Worm (Caenorhabditis elegans) whole organism, midembryonic: Measurements from ENCODE around the gene pigk-1.

Source experiments
- klf-2 ChIP-seq: fragments of 200-800 bp; sonication (Bioruptor generic); conservative IDR thresholded peaks from 2 replicates; pipeline ENCODE4 v1.3.6; 2022; ENCODE audit warnings: missing genetic modification reagents, missing genetic modification characterization, missing compliant biosample characterization
- med-1 ChIP-seq: sonication (generic microtip); optimal IDR thresholded peaks from 2 replicates; lab custom pipeline; 2017; ENCODE audit warnings: missing genetic modification characterization, mild to moderate bottlenecking, missing compliant biosample characterization, antibody characterized with exemption, missing genetic modification reagents; ENCODE audit not compliant: insufficient read depth

- no peak for TF ChIP-seq med-1 (GFP tag; lab: Kevin White, UChicago)
- no peak for TF ChIP-seq klf-2
Observed at ce11 chrIV:11105724-11106123, 4.1 kb downstream of the pigk-1 start, which contains the start of gene srlf-24.
